Fruit fly (Drosophila melanogaster) whole organism, adult: ENCODE data around the gene CG8851.
A peak's percentile ranks its signal among the peaks of the same experiment; 100 is the strongest.

Experiments used
- CG11617 ChIP-seq: fragments of 200-800 bp; sonication (Bioruptor generic); optimal IDR thresholded peaks from 2 replicates; lab custom pipeline; 2017; ENCODE audit warnings: mild to moderate bottlenecking, missing biosample characterization, missing genetic modification reagents, missing genetic modification characterization
- CG12768 ChIP-seq: fragments of 200-800 bp; sonication (Bioruptor generic); optimal IDR thresholded peaks from 2 replicates; lab custom pipeline; 2017; ENCODE audit warnings: missing biosample characterization, missing genetic modification characterization, mild to moderate bottlenecking, moderate library complexity, missing genetic modification reagents
- CG14711 ChIP-seq: fragments of 200-800 bp; sonication (Bioruptor generic); optimal IDR thresholded peaks from 2 replicates; lab custom pipeline; 2018; ENCODE audit warnings: missing biosample characterization, mild to moderate bottlenecking, missing genetic modification characterization, moderate library complexity
- CG1620 ChIP-seq: fragments of 200-800 bp; sonication (Bioruptor generic); optimal IDR thresholded peaks from 2 replicates; lab custom pipeline; 2016; ENCODE audit warnings: missing biosample characterization, missing genetic modification characterization
- CG33017 ChIP-seq: fragments of 200-800 bp; sonication (Bioruptor generic); optimal IDR thresholded peaks from 2 replicates; lab custom pipeline; 2018; ENCODE audit warnings: missing biosample characterization, mild to moderate bottlenecking, missing genetic modification characterization, moderate library complexity
- CG5204 ChIP-seq: fragments of 200-800 bp; sonication (Bioruptor generic); optimal IDR thresholded peaks from 2 replicates; lab custom pipeline; 2016; ENCODE audit warnings: missing biosample characterization, missing genetic modification characterization
- CG7045 ChIP-seq: fragments of 200-800 bp; sonication (Bioruptor generic); optimal IDR thresholded peaks from 2 replicates; lab custom pipeline; 2017; ENCODE audit warnings: missing biosample characterization, mild to moderate bottlenecking, missing genetic modification characterization
- CG7101 ChIP-seq: fragments of 200-800 bp; sonication (Bioruptor generic); optimal IDR thresholded peaks from 2 replicates; lab custom pipeline; 2018; ENCODE audit warnings: missing biosample characterization, mild to moderate bottlenecking, missing genetic modification characterization, moderate library complexity
- Clk ChIP-seq: fragments of 200-800 bp; sonication (Bioruptor generic); optimal IDR thresholded peaks from 2 replicates; lab custom pipeline; 2017; ENCODE audit warnings: missing biosample characterization, missing genetic modification characterization
- Crg-1 ChIP-seq: fragments of 200-800 bp; sonication (Bioruptor generic); optimal IDR thresholded peaks from 2 replicates; lab custom pipeline; 2016; ENCODE audit warnings: missing biosample characterization, missing genetic modification characterization
- Hr96 ChIP-seq: fragments of 200-800 bp; sonication (Bioruptor generic); optimal IDR thresholded peaks from 2 replicates; lab custom pipeline; 2016; ENCODE audit warnings: missing biosample characterization, missing genetic modification characterization
- Mnt ChIP-seq: fragments of 200-800 bp; sonication (Bioruptor generic); optimal IDR thresholded peaks from 2 replicates; lab custom pipeline; 2016; ENCODE audit warnings: missing biosample characterization, mild to moderate bottlenecking, missing genetic modification characterization
- bab1 ChIP-seq: fragments of 200-800 bp; sonication (Bioruptor generic); optimal IDR thresholded peaks from 3 replicates; lab custom pipeline; 2019; ENCODE audit warnings: missing biosample characterization, mild to moderate bottlenecking, missing genetic modification characterization, moderate library complexity
- cic ChIP-seq: fragments of 200-800 bp; sonication (Bioruptor generic); optimal IDR thresholded peaks from 2 replicates; lab custom pipeline; 2017; ENCODE audit warnings: missing biosample characterization, mild to moderate bottlenecking, missing genetic modification characterization, moderate library complexity
- cnc ChIP-seq, 2 experiments: fragments of >200 bp; optimal IDR thresholded peaks; 2 replicates each; lab custom pipeline; 2017
- kay ChIP-seq: fragments of 200-800 bp; sonication (Bioruptor generic); peaks from one replicate; lab custom pipeline; 2016; ENCODE audit warnings: missing biosample characterization, missing genetic modification characterization, borderline replicate concordance
- ovo ChIP-seq: fragments of 200-800 bp; sonication (Bioruptor generic); optimal IDR thresholded peaks from 2 replicates; lab custom pipeline; 2016; ENCODE audit warnings: missing biosample characterization, missing genetic modification characterization
- pad ChIP-seq: fragments of 200-800 bp; sonication (Bioruptor generic); optimal IDR thresholded peaks from 3 replicates; lab custom pipeline; 2017; ENCODE audit warnings: missing biosample characterization, missing genetic modification characterization, mild to moderate bottlenecking, moderate library complexity, missing genetic modification reagents
- tj ChIP-seq: fragments of 200-800 bp; sonication (Bioruptor generic); optimal IDR thresholded peaks from 3 replicates; lab custom pipeline; 2017; ENCODE audit warnings: missing biosample characterization, mild to moderate bottlenecking, missing genetic modification characterization, moderate library complexity
- toe ChIP-seq: fragments of 200-800 bp; sonication (Bioruptor generic); optimal IDR thresholded peaks from 2 replicates; lab custom pipeline; 2016; ENCODE audit warnings: missing biosample characterization, missing genetic modification characterization

Gene CG8851

DNA sequence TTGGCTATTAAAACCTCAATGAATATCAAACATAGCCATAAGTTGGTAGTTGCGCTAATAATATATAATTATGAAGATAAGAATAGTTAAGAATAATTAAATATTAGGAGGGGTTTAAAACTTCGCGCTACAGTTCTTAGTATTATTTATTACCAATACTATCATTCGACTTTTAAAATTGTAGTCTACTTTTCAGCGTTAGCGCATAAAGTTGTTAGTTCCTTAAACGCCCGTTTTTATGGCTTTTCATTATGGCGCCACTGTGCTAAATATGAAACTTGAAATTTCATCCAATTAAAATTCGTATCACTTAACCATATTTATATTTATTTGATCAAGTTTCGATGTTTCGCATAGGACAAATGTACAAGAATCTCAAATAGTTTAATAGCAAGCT is 39.0 kb upstream of the CG8851 start:
- TF ChIP-seq kay (GFP tag; lab: Kevin White, UChicago) = peak; percentile 31
- no peak for TF ChIP-seq Hr96 (GFP tag; lab: Kevin White, UChicago)
- TF ChIP-seq CG7101 = no peak
- no peak for TF ChIP-seq Crg-1 (GFP tag; lab: Kevin White, UChicago)
- TF ChIP-seq tj = peak; percentile 38
- peak; percentile 10 for TF ChIP-seq CG12768
- no peak for TF ChIP-seq CG7045
- TF ChIP-seq cic (GFP tag; lab: Kevin White, UChicago) = no peak

DNA sequence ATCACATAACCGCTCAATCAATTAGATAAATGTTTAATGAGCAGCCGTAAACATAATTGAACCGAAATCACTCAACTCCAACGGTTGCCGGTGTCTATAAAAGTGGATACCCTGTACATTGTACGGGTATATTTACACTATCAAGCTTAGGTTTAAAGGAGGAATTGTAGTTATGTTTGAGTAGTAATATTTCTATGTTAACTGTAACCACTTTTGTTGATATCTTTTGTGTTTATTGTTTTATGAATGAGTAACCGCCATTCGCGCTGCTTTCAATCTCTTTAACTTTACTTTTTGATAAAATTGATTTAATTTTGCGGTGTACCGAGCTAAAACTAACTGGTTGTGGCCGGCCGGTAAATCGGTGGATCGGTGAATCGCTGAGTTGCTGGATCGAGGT is 37.4 kb upstream of the CG8851 start:
- TF ChIP-seq CG7101 (no peak), tj (no peak), Clk (GFP tag; lab: Kevin White, UChicago) (no peak), CG33017 (tag; lab: Kevin White, UChicago) (no peak), CG12768 (no peak), pad (no peak), Mnt (no peak)

DNA sequence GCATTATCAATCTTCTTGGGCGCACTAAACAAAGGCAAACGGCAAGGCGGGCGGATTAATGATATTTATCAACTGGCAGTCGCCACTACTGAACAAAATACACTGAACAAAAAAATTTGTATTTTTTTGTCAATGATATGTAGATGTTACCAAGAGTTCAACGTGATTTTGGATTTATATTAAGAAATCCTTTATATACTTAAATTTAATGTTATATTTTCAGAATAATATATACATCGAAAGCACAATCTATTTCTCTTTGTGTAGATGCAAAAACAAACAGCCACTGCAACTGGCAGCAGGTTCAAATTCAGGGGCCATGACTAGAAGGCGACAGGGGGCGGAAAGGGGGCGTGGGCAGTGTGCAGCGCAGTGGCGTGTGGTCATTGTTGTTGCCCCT is 36.8 kb upstream of the CG8851 start:
- TF ChIP-seq CG33017 (tag; lab: Kevin White, UChicago) (no peak), CG7045 (peak; percentile 40)

DNA sequence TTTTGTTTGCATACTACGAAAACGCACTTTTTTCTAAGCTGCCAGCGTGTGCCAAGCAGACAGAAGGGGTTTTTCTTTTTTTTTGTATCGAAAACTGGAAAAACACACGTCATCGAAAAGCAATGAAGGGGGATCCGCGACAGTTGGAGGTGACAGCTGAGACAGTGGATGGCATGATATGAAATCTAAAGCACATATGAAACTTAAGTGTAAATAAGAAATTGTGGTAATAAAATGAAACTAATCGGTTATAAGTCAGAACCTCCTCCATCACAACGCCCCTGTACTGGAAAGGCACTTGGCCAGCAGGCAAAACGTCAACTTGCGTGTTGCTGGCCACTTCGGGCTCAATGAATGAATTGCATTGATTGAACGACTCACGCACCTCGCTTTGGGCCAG is 35.8 kb upstream of the CG8851 start:
- TF ChIP-seq tj = no peak
- no peak for TF ChIP-seq pad
- no peak for TF ChIP-seq CG33017 (tag; lab: Kevin White, UChicago)
- TF ChIP-seq Mnt = no peak
- no peak for TF ChIP-seq Crg-1 (GFP tag; lab: Kevin White, UChicago)
- no peak for TF ChIP-seq toe (GFP tag; lab: Kevin White, UChicago)
- TF ChIP-seq bab1 (GFP tag; lab: Kevin White, UChicago) = no peak
- TF ChIP-seq CG11617 = no peak
- TF ChIP-seq cnc (optimal IDR thresholded peaks at IDR 0.05; lab: Kevin White, UChicago) = no peak
- TF ChIP-seq Hr96 (GFP tag; lab: Kevin White, UChicago) = no peak
- no peak for TF ChIP-seq kay (GFP tag; lab: Kevin White, UChicago)
- TF ChIP-seq CG14711 (tag; lab: Kevin White, UChicago) = no peak
- TF ChIP-seq CG7045 = no peak
- TF ChIP-seq CG1620 (GFP tag; lab: Kevin White, UChicago) = no peak
- no peak for TF ChIP-seq ovo (GFP tag; lab: Kevin White, UChicago)
- TF ChIP-seq Clk (GFP tag; lab: Kevin White, UChicago) = no peak
- no peak for TF ChIP-seq CG5204 (GFP tag; lab: Kevin White, UChicago)
- TF ChIP-seq CG12768 = no peak

DNA sequence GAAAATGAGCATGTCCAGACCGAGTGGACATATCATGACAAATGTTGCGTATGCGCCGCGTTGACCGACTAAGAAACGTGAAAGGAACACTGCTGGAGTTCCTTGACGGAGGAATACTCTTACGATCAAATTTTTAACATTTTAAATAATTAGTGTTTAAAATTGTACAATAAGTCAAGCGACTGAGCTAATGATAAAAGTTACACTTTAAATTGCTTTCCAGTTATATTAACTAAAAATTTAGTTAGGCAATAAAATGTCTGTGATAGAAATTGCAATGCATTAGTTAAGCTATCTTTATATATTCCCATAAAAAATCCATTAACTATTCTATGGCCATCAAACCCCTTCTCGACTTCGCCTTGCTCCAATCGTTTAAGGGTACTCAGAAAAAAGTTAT is 34.7 kb upstream of the CG8851 start:
- TF ChIP-seq CG33017 (tag; lab: Kevin White, UChicago) (no peak), kay (GFP tag; lab: Kevin White, UChicago) (no peak), CG14711 (tag; lab: Kevin White, UChicago) (no peak), Hr96 (GFP tag; lab: Kevin White, UChicago) (no peak), Clk (GFP tag; lab: Kevin White, UChicago) (no peak)

DNA sequence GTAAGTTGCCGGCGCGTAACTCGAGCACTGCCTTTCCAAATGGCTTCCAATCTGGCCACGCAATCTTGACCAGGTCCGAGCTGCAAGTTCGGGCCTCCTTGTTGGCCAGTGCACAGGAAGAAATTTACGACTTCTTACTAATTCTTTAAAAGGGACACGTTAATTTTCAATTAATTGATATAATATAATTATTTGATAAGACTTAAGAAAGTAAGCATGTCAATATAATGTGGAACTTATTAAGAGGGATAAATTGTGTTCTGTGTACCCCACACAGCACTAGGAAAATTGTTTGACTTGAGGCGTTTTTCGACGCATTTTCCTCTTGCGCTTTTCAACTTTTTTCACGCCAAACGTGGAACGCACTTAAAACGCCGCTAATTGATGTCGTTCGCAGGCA is 34.0 kb upstream of the CG8851 start:
- TF ChIP-seq Clk (GFP tag; lab: Kevin White, UChicago) (no peak), CG7045 (no peak), pad (no peak), cnc (optimal IDR thresholded peaks at IDR 0.05; lab: Kevin White, UChicago) (no peak), kay (GFP tag; lab: Kevin White, UChicago) (no peak)

DNA sequence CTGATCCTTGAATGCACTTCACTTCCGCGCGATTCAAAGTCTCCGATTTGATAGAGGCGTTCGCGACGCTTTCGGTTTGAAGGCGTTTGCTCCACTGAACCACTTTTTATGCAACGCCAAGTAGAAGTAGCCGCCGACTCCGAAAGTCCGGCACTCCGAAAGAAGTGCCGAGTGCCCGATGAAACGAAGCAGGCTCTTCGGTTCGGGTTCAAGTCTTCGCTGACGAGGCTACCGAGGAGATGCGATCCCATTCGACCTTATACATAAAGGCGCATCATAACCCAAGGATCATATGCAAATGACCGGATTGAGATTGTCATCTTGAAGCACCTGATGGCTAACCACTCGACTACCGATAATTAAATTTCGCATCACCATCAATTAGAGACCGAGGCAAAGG is 28.5 kb upstream of the CG8851 start, which contains the start of gene CG15414:
TSS of gene CG15414 (minus strand) at position 101 of the 400 bp plus-strand sequence.
- TF ChIP-seq CG11617 (no peak), Crg-1 (GFP tag; lab: Kevin White, UChicago) (no peak), cic (GFP tag; lab: Kevin White, UChicago) (no peak), CG5204 (GFP tag; lab: Kevin White, UChicago) (no peak), CG7045 (no peak)

DNA sequence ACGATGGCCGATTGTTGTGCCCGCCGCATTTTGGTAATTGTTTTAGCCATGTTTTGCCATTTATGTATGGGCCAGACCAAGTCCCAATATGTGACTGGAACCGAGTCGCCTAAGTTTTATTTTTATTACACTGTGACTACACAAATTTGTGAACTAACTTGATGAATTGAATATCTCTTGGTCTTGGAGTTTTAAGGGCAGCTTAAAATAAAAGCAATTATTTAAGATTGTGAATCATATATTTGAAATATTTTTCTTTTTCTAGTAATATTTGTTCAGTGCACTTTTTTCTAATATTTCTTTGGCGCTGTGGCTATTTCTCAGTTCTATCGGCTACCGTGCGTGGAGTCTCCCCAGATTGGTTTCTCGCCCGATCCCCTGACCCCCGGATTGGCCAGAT is 26.0 kb upstream of the CG8851 start:
- no peak for TF ChIP-seq CG12768
- no peak for TF ChIP-seq CG7101
- TF ChIP-seq ovo (GFP tag; lab: Kevin White, UChicago) = no peak
- no peak for TF ChIP-seq CG1620 (GFP tag; lab: Kevin White, UChicago)
- no peak for TF ChIP-seq cnc (optimal IDR thresholded peaks at IDR 0.05; lab: Kevin White, UChicago)
- TF ChIP-seq CG33017 (tag; lab: Kevin White, UChicago) = no peak
- no peak for TF ChIP-seq CG11617
- TF ChIP-seq Clk (GFP tag; lab: Kevin White, UChicago) = no peak
- TF ChIP-seq Hr96 (GFP tag; lab: Kevin White, UChicago) = no peak
- TF ChIP-seq toe (GFP tag; lab: Kevin White, UChicago) = no peak
- no peak for TF ChIP-seq CG5204 (GFP tag; lab: Kevin White, UChicago)
- TF ChIP-seq tj = no peak
- no peak for TF ChIP-seq kay (GFP tag; lab: Kevin White, UChicago)
- no peak for TF ChIP-seq cic (GFP tag; lab: Kevin White, UChicago)
